Worm (Caenorhabditis elegans) whole organism, mixed stage, embryonic: ENCODE measurements around the gene F22E5.6.

ENCODE experiments used
- ces-1 ChIP-seq: fragments of 150-350 bp; optimal IDR thresholded peaks from 2 replicates; lab custom pipeline; 2014; ENCODE audit warnings: missing biosample characterization, missing genetic modification reagents, missing genetic modification characterization
- cnd-1 ChIP-seq: fragments of 200-800 bp; sonication (Bioruptor generic); optimal IDR thresholded peaks from 2 replicates; lab custom pipeline; 2018; ENCODE audit warnings: mild to moderate bottlenecking, missing genetic modification characterization, missing compliant biosample characterization
- elt-3 ChIP-seq: fragments of 150-350 bp; optimal IDR thresholded peaks from 2 replicates; lab custom pipeline; 2014; ENCODE audit warnings: missing biosample characterization, missing genetic modification characterization
- ham-2 ChIP-seq: fragments of 200-800 bp; sonication (Bioruptor generic); optimal IDR thresholded peaks from 2 replicates; lab custom pipeline; 2018; ENCODE audit warnings: mild to moderate bottlenecking, missing genetic modification characterization, missing compliant biosample characterization
- mab-5 ChIP-seq: fragments of 150-350 bp; optimal IDR thresholded peaks from 2 replicates; lab custom pipeline; 2014; ENCODE audit warnings: missing biosample characterization, missing genetic modification characterization
- nhr-12 ChIP-seq: fragments of 150-350 bp; optimal IDR thresholded peaks from 2 replicates; lab custom pipeline; 2014; ENCODE audit warnings: missing biosample characterization, missing genetic modification characterization
- nhr-237 ChIP-seq: fragments of 150-350 bp; optimal IDR thresholded peaks from 2 replicates; lab custom pipeline; 2014; ENCODE audit warnings: missing biosample characterization, missing genetic modification characterization
- nhr-28 ChIP-seq: fragments of 150-350 bp; optimal IDR thresholded peaks from 2 replicates; lab custom pipeline; 2014; ENCODE audit warnings: missing biosample characterization, missing genetic modification characterization
- sem-2 ChIP-seq: fragments of 200-800 bp; sonication (Bioruptor generic); optimal IDR thresholded peaks from 2 replicates; lab custom pipeline; 2018; ENCODE audit warnings: mild to moderate bottlenecking, missing genetic modification characterization, missing compliant biosample characterization
- snpc-4 ChIP-seq: fragments of 150-350 bp; optimal IDR thresholded peaks from 2 replicates; lab custom pipeline; 2014; ENCODE audit warnings: missing biosample characterization, missing genetic modification characterization
- tbx-8 ChIP-seq: fragments of 200-800 bp; sonication (Bioruptor generic); optimal IDR thresholded peaks from 2 replicates; lab custom pipeline; 2018; ENCODE audit warnings: mild to moderate bottlenecking, missing genetic modification characterization, moderate library complexity, missing compliant biosample characterization
- unc-62 ChIP-seq: fragments of 150-350 bp; optimal IDR thresholded peaks from 2 replicates; lab custom pipeline; 2014; ENCODE audit warnings: missing biosample characterization, missing genetic modification reagents, missing genetic modification characterization
- ztf-11 ChIP-seq: fragments of 150-350 bp; optimal IDR thresholded peaks from 2 replicates; lab custom pipeline; 2014; ENCODE audit warnings: missing biosample characterization, missing genetic modification characterization

ce11 chrII:2692476-2692875, 42.8 kb downstream of the F22E5.6 start, which contains the start of gene set-11:
- TF ChIP-seq nhr-237 (tag; lab: Kevin White, UChicago) (no peak), ztf-11 (tag; lab: Kevin White, UChicago) (no peak), sem-2 (GFP tag; lab: Kevin White, UChicago) (no peak), cnd-1 (tag; lab: Kevin White, UChicago) (no peak), ham-2 (GFP tag; lab: Kevin White, UChicago) (no peak), tbx-8 (GFP tag; lab: Kevin White, UChicago) (no peak), nhr-28 (no peak), ces-1 (GFP tag; lab: Kevin White, UChicago) (no peak), elt-3 (tag; lab: Kevin White, UChicago) (no peak), nhr-12 (tag; lab: Kevin White, UChicago) (no peak), mab-5 (tag; lab: Kevin White, UChicago) (no peak), snpc-4 (tag; lab: Kevin White, UChicago) (no peak), unc-62 (GFP tag; lab: Kevin White, UChicago) (no peak)
